Worm (Caenorhabditis elegans): Measurements from ENCODE around the gene aagr-3.

DNA sequence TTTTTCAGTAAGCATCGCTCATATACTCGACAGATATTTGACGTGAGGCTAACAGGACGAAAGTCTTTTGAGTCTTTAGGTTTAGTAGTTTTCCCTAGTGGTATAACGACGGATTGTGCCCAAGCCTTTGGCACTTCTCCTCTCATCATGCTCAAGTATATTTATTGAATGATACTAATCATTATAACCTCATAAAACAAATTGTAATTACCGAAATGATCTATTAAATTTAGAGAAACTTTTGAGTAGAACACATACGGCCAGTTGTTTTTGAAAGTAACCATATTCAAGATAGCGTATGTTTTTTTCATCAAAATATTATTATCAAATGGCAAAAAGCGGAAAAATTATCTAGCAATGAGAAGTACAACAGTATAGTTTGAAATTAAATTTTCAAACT, 42.0 kb upstream of the aagr-3 start:
- TF ChIP-seq lin-13 (GFP tag; optimal IDR thresholded peaks at IDR 0.05) (no peak), sox-4 (tag; optimal IDR thresholded peaks at IDR 0.05) (no peak), ztf-11 (tag; optimal IDR thresholded peaks at IDR 0.05) (no peak), nhr-47 (tag; optimal IDR thresholded peaks at IDR 0.05) (no peak), efl-1 (optimal IDR thresholded peaks at IDR 0.05) (no peak), efl-1 (GFP tag; optimal IDR thresholded peaks at IDR 0.05 in 1 of 2) (no peak), rnt-1 (tag; optimal IDR thresholded peaks at IDR 0.05) (no peak), unc-30 (tag; optimal IDR thresholded peaks at IDR 0.05) (no peak), nhr-76 (tag; optimal IDR thresholded peaks at IDR 0.05) (no peak), lin-15B (tag; optimal IDR thresholded peaks at IDR 0.05) (no peak)
